Fruit fly (Drosophila melanogaster) whole organism, pupa: ENCODE measurements around the gene CG8326.

Experiments used
- CG10348 ChIP-seq: fragments of 200-800 bp; sonication (Bioruptor generic); IDR thresholded peaks from 2 replicates; pipeline ENCODE4 v1.3.6; 2022; ENCODE audit warnings: missing biosample characterization, missing genetic modification characterization
- CG12605 ChIP-seq: fragments of 200-800 bp; sonication (Bioruptor generic); IDR thresholded peaks from 2 replicates; pipeline ENCODE4 v1.3.6; 2022; ENCODE audit warnings: missing biosample characterization, missing genetic modification characterization
- CG13204 ChIP-seq: fragments of 200-800 bp; sonication (Bioruptor generic); optimal IDR thresholded peaks from 2 replicates; lab custom pipeline; 2018; ENCODE audit warnings: missing biosample characterization, mild to moderate bottlenecking, missing genetic modification characterization, moderate library complexity
- CG15710 ChIP-seq: fragments of 200-800 bp; sonication (Bioruptor generic); optimal IDR thresholded peaks from 2 replicates; lab custom pipeline; 2018; ENCODE audit warnings: missing biosample characterization, mild to moderate bottlenecking, missing genetic modification characterization, moderate library complexity
- CG17806 ChIP-seq: fragments of 200-800 bp; sonication (Bioruptor generic); optimal IDR thresholded peaks from 2 replicates; lab custom pipeline; 2018; ENCODE audit warnings: missing biosample characterization, mild to moderate bottlenecking, missing genetic modification characterization, moderate library complexity
- CG32121 ChIP-seq: fragments of 200-800 bp; sonication (Bioruptor generic); IDR thresholded peaks from 2 replicates; pipeline ENCODE4 v1.3.6; 2022; ENCODE audit warnings: missing biosample characterization, missing genetic modification characterization
- CG34367 ChIP-seq: fragments of 200-800 bp; sonication (Bioruptor generic); optimal IDR thresholded peaks from 2 replicates; lab custom pipeline; 2018; ENCODE audit warnings: missing biosample characterization, mild to moderate bottlenecking, missing genetic modification characterization
- CG4496 ChIP-seq: fragments of 200-800 bp; sonication (Bioruptor generic); IDR thresholded peaks from 3 replicates; pipeline ENCODE4 v1.3.6; 2022; ENCODE audit warnings: missing biosample characterization, missing genetic modification characterization
- CG8159 ChIP-seq: fragments of 200-800 bp; sonication (Bioruptor generic); optimal IDR thresholded peaks from 3 replicates; lab custom pipeline; 2018; ENCODE audit warnings: missing biosample characterization, mild to moderate bottlenecking, missing genetic modification characterization, moderate library complexity
- CG8301 ChIP-seq: fragments of 200-800 bp; sonication (Bioruptor generic); optimal IDR thresholded peaks from 2 replicates; lab custom pipeline; 2018; ENCODE audit warnings: missing biosample characterization, mild to moderate bottlenecking, missing genetic modification characterization
- CG9948 ChIP-seq: fragments of 200-800 bp; sonication (Bioruptor generic); optimal IDR thresholded peaks from 2 replicates; lab custom pipeline; 2018; ENCODE audit warnings: missing biosample characterization, mild to moderate bottlenecking, missing genetic modification characterization, moderate library complexity
- D1 ChIP-seq: fragments of 200-800 bp; sonication (Bioruptor generic); optimal IDR thresholded peaks from 2 replicates; lab custom pipeline; 2018; ENCODE audit warnings: missing biosample characterization, mild to moderate bottlenecking, missing genetic modification characterization, moderate library complexity
- EcR ChIP-seq: fragments of 200-800 bp; sonication (Bioruptor generic); optimal IDR thresholded peaks from 3 replicates; lab custom pipeline; 2019; ENCODE audit warnings: missing biosample characterization, missing genetic modification characterization, mild to moderate bottlenecking, moderate library complexity, missing genetic modification reagents
- Ets98B ChIP-seq: fragments of 200-800 bp; sonication (Bioruptor generic); IDR thresholded peaks from 2 replicates; pipeline ENCODE4 v1.3.6; 2022; ENCODE audit warnings: missing biosample characterization, missing genetic modification characterization
- Pif1A ChIP-seq: fragments of 200-800 bp; sonication (Bioruptor generic); optimal IDR thresholded peaks from 3 replicates; lab custom pipeline; 2016; ENCODE audit warnings: missing biosample characterization, missing genetic modification characterization
- Pif1B ChIP-seq: fragments of 200-800 bp; sonication (Bioruptor generic); optimal IDR thresholded peaks from 3 replicates; lab custom pipeline; 2016; ENCODE audit warnings: missing biosample characterization, missing genetic modification characterization
- Snoo ChIP-seq: fragments of 200-800 bp; sonication (Bioruptor generic); optimal IDR thresholded peaks from 3 replicates; lab custom pipeline; 2017; ENCODE audit warnings: missing biosample characterization, mild to moderate bottlenecking, missing genetic modification characterization, inconsistent platforms
- fd96Ca ChIP-seq: fragments of 200-800 bp; sonication (Bioruptor generic); IDR thresholded peaks from 3 replicates; pipeline ENCODE4 v1.3.6; 2022; ENCODE audit warnings: missing biosample characterization, missing genetic modification characterization
- rn ChIP-seq: fragments of 200-800 bp; sonication (Bioruptor generic); IDR thresholded peaks from 2 replicates; pipeline ENCODE4 v1.3.6; 2022; ENCODE audit warnings: missing biosample characterization, missing genetic modification characterization

CG8326 gene

DNA sequence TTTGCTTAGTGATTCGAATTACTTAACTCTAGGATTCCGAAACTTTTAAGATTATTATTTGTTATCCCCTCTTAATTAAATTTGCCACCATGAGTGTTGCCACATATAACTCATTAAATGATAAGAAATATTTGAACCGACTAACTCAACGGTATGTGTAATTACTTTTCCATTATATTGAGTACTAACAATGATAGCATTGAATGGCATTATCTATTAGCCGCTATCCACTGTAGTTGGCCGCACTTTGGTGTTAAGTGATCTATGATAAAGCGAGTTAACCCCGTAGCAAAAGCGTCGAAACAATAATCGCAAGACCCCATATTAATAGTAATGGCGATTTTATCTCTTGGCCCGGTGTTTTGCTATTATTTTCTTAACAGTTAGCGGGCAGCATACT is 48.3 kb downstream of the CG8326 start:
- TF ChIP-seq CG13204 (no peak), rn (GFP tag; lab: Robert Waterston, UW) (no peak), EcR (GFP tag; lab: Kevin White, UChicago) (no peak), Pif1A (GFP tag; lab: Kevin White, UChicago) (no peak), CG34367 (tag; lab: Kevin White, UChicago) (no peak), CG9948 (tag; lab: Kevin White, UChicago) (no peak), CG17806 (tag; lab: Kevin White, UChicago) (no peak), Ets98B (GFP tag; lab: Robert Waterston, UW) (no peak), CG15710 (tag; lab: Kevin White, UChicago) (no peak), fd96Ca (GFP tag; lab: Robert Waterston, UW) (no peak), D1 (tag; lab: Kevin White, UChicago) (no peak), Pif1B (GFP tag; lab: Kevin White, UChicago) (no peak), CG32121 (GFP tag; lab: Robert Waterston, UW) (no peak), CG8159 (no peak), CG10348 (no peak), Snoo (tag; lab: Kevin White, UChicago) (no peak), CG8301 (tag; lab: Kevin White, UChicago) (no peak)
- TF ChIP-seq, all 21 proteins: peak for 0

DNA sequence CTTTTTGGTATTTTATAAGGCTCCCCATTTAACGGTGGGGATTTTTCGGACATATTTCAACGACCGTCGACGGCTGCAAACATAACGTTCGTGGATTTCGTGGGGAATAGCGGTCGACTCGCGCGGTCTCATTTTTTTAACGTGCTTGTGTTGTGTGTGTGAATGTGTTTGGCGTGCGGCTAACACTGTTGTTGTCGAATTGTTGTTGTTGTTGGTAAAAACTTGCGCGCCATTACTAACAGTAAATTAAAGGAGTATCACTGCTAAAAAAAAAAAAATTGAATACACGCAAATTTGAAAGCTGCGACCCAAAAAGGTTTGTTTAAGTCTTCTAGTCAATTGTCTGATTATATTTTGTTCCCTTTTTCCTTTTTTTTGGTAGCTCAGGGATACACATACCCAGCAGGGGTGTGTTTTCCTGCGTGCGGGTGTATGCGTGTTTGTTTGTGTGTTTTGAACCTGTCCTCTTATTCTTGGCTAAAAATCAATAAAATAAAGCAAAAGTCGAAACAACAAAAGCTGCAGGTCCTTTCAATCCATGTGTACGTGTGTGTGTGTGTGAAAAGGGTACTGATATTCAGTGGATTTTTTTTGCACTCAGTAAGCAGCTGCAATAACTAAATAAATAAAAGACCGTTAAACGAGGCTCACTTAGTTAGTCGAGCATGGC is 49.4 kb downstream of the CG8326 start, which contains the start of gene CG12991:
CG12991 (plus strand) TSS at position 80 of the 670 bp plus-strand sequence.
- TF ChIP-seq CG17806 (tag; lab: Kevin White, UChicago) (no peak), CG8159 (no peak), CG4496 (0 out of 3 replicates have a peak, but pooled peaks have one; percentile 59), CG12605 (GFP tag; lab: Robert Waterston, UW) (peak; percentile 36; the same call in 1 of the 2 replicates), Pif1A (GFP tag; lab: Kevin White, UChicago) (peak; percentile 30), Ets98B (GFP tag; lab: Robert Waterston, UW) (peak; percentile 64), D1 (tag; lab: Kevin White, UChicago) (no peak), CG8301 (tag; lab: Kevin White, UChicago) (peak; percentile 0)

DNA sequence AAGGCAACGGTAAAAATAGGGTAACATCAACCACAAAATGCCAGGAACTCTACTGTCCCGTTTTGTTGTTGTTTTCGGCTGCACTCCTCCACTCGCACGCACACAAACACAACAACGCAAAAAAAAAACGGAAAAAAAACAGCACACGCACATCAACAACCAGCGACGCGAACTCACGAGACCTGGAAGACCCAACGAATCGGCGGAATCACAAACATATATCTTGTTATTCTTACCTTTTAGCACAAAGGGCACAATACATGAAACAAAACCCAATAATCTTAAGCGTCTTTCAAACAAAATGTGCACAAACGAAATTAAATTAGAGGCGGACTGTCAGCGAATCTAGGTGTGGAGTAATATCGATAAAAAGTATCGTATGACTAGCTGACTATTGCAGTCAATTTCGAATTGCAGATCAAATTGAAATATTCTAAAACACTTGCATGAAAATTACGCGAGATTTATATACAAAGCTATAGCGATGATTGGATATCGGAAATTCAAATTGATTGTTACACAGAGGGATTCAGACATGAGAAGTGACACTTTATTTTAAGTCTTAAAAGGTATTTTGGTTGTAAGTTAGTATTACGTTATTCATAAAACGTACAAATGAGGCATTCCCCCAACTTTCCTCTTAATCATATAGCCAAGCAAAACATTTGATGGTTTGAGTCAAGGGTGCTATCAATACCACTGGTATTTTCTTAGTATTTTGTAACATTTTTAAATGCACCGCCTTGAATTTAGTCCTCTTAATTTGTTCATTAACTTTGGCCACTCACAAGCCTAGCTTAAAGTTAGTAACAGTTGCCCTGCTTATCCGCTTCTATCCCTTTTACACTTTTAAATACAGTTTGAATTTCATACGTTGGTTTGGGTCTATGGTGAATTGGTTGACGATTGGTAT is 50.2 kb downstream of the CG8326 start, which contains the start of gene Ankle2:
Ankle2 (minus strand) TSS at position 361 of the 913 bp plus-strand sequence.
- TF ChIP-seq CG9948 (tag; lab: Kevin White, UChicago) (no peak), Ets98B (GFP tag; lab: Robert Waterston, UW) (no peak), CG32121 (GFP tag; lab: Robert Waterston, UW) (0 out of 2 replicates have a peak, but pooled peaks have one; percentile 20)
- TF ChIP-seq, all 21 proteins: peak for 1
